Fruit fly (Drosophila melanogaster): Measurements from ENCODE around the gene rdx.

rdx gene

DNA sequence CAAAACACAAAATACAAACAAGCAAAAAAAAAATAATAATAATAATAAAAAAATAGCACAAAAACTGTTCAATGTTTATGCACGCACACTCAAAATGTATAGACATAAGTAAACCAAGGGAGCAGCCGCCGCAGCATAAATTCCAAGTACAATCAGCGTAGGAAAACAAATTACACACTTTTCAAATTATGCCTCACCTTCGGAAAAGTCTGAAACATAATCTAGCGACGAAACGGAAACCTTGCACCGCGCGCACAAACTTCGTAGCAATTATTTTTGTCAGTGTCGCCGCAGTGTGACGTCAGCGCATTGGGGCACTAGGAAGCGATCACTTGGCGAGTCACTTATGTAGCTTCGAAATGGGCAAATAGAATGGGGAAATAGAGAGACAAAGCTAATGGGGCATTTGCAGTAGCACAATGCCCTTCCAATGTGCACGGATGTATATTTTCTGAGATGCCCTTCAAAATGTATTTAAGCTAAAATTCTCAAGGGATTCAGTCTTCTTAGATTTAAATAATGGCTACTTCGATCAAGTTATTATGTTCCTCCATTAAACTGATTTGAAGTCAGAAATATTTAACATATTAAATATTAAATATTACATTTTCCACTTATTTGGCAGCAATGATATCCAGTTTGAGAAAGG lies 15.0 kb downstream of the rdx start (continued):
- TF ChIP-seq fd96Cb (tag; optimal IDR thresholded peaks at IDR 0.05), result peak; percentile 46
- no peak for TF ChIP-seq cad (GFP tag; optimal IDR thresholded peaks at IDR 0.05)
- TF ChIP-seq CG14050 (GFP tag; IDR thresholded peaks at IDR 0.05), result peak; percentile 56; the same call in 2 of the 3 replicates
- TF ChIP-seq Max (GFP tag; optimal IDR thresholded peaks at IDR 0.05), result no peak
- no peak for TF ChIP-seq twi (tag; optimal IDR thresholded peaks at IDR 0.05)
- TF ChIP-seq CG15269 (tag; optimal IDR thresholded peaks at IDR 0.05), result peak; percentile 77
- TF ChIP-seq jigr1 (GFP tag; IDR thresholded peaks at IDR 0.05), result no peak
- TF ChIP-seq cwo (GFP tag; optimal IDR thresholded peaks at IDR 0.05), result peak; percentile 66
- peak; percentile 12 for TF ChIP-seq CG34376 (GFP tag; optimal IDR thresholded peaks at IDR 0.05)
- TF ChIP-seq Bgb (GFP tag; IDR thresholded peaks at IDR 0.05; ENCODE audit: partially characterized antibody), result no peak
- TF ChIP-seq E2f1 (GFP tag; IDR thresholded peaks at IDR 0.05), result peak; percentile 57
- TF ChIP-seq CG18262 (tag; optimal IDR thresholded peaks at IDR 0.05), result peak; percentile 45
- peak; percentile 74 for TF ChIP-seq CG1603 (tag; optimal IDR thresholded peaks at IDR 0.05)
- TF ChIP-seq CG12942 (GFP tag; optimal IDR thresholded peaks at IDR 0.05), result peak; percentile 41
- peak; percentile 33 for TF ChIP-seq MTF-1 (GFP tag; optimal IDR thresholded peaks at IDR 0.05; ENCODE audit: borderline replicate concordance)
- peak; percentile 68 for TF ChIP-seq Asciz (GFP tag; optimal IDR thresholded peaks at IDR 0.05)
- no peak for TF ChIP-seq CG15479 (GFP tag; optimal IDR thresholded peaks at IDR 0.05)
- no peak for TF ChIP-seq unc-4 (GFP tag; IDR thresholded peaks at IDR 0.05; ENCODE audit: partially characterized antibody)
- TF ChIP-seq Abd-B (GFP tag; optimal IDR thresholded peaks at IDR 0.05), result peak; percentile 18
- TF ChIP-seq C15 (GFP tag; IDR thresholded peaks at IDR 0.05), result no peak
- TF ChIP-seq p53 (GFP tag; optimal IDR thresholded peaks at IDR 0.05), result peak; percentile 19
- peak; percentile 78; the same call in 2 of the 3 replicates for TF ChIP-seq so (GFP tag; IDR thresholded peaks at IDR 0.05)
- TF ChIP-seq CG2129 (GFP tag; IDR thresholded peaks at IDR 0.05; ENCODE audit: partially characterized antibody), result no peak
- no peak for TF ChIP-seq Neu2 (GFP tag; optimal IDR thresholded peaks at IDR 0.05; ENCODE audit: borderline replicate concordance)
- no peak for TF ChIP-seq CG13287 (GFP tag; IDR thresholded peaks at IDR 0.05; ENCODE audit: partially characterized antibody)
- peak; percentile 40 for TF ChIP-seq CG10654 (GFP tag; optimal IDR thresholded peaks at IDR 0.05)
- TF ChIP-seq jumu (GFP tag; optimal IDR thresholded peaks at IDR 0.05), result peak; percentile 28
- TF ChIP-seq CG14014 (GFP tag; IDR thresholded peaks at IDR 0.05), result peak; percentile 59; the same call in 1 of the 2 replicates
- peak; percentile 67 for TF ChIP-seq CG4328 (GFP tag; optimal IDR thresholded peaks at IDR 0.05)
- no peak for TF ChIP-seq luna (GFP tag; optimal IDR thresholded peaks at IDR 0.05)
- TF ChIP-seq bowl (GFP tag; IDR thresholded peaks at IDR 0.05), result peak; percentile 17; the same call in 1 of the 2 replicates
- no peak for TF ChIP-seq Dfd (GFP tag; optimal IDR thresholded peaks at IDR 0.05)
- TF ChIP-seq D19A (tag; optimal IDR thresholded peaks at IDR 0.05), result peak; percentile 76
- TF ChIP-seq gce (GFP tag; IDR thresholded peaks at IDR 0.05), result peak; percentile 33; the same call in 1 of the 3 replicates
- no peak for TF ChIP-seq Dref (GFP tag; IDR thresholded peaks at IDR 0.05)
- 0 out of 3 replicates have a peak, but pooled peaks have one; percentile 44 for TF ChIP-seq Optix (GFP tag; IDR thresholded peaks at IDR 0.05)
- no peak for TF ChIP-seq Xrp1 (GFP tag; IDR thresholded peaks at IDR 0.05)
- no peak for TF ChIP-seq GATAe (GFP tag; conservative IDR thresholded peaks at IDR 0.05)
- TF ChIP-seq seq (GFP tag; IDR thresholded peaks at IDR 0.05), result no peak; the same call in 1 of the 2 replicates
- peak; percentile 61 for TF ChIP-seq CG17385 (GFP tag; optimal IDR thresholded peaks at IDR 0.05)
- TF ChIP-seq Kr (GFP tag; optimal IDR thresholded peaks at IDR 0.05), result no peak
- TF ChIP-seq sqz (GFP tag; optimal IDR thresholded peaks at IDR 0.05), result peak; percentile 30
- peak; percentile 83 for TF ChIP-seq CG13296 (GFP tag; optimal IDR thresholded peaks at IDR 0.05)
- peak; percentile 43 for TF ChIP-seq CG9609 (GFP tag; optimal IDR thresholded peaks at IDR 0.05)
- peak; percentile 46 for TF ChIP-seq Vsx1 (GFP tag; optimal IDR thresholded peaks at IDR 0.05)
- no peak for TF ChIP-seq eyg (GFP tag; optimal IDR thresholded peaks at IDR 0.05)
- no peak for TF ChIP-seq hbn (GFP tag; IDR thresholded peaks at IDR 0.05; ENCODE audit: partially characterized antibody)
- peak; percentile 58 for TF ChIP-seq CG17328 (GFP tag; IDR thresholded peaks at IDR 0.05)
- peak; percentile 7 for TF ChIP-seq CG18764 (GFP tag; optimal IDR thresholded peaks at IDR 0.05)

Measured in whole organism, embryonic.